Worm (Caenorhabditis elegans) whole organism, L2 larva: ENCODE measurements around the gene ZK380.2.

Experiments used
- C34F6.9 ChIP-seq: fragments of 150-350 bp; optimal IDR thresholded peaks from 2 replicates; lab custom pipeline; 2014; ENCODE audit warnings: missing biosample characterization, missing genetic modification characterization
- alr-1 ChIP-seq: fragments of 150-350 bp; optimal IDR thresholded peaks from 2 replicates; lab custom pipeline; 2014; ENCODE audit warnings: missing biosample characterization, missing genetic modification characterization
- egl-27 ChIP-seq: sonication (generic microtip); optimal IDR thresholded peaks from 3 replicates; lab custom pipeline; 2017; ENCODE audit warnings: missing biosample characterization, missing genetic modification reagents, missing genetic modification characterization
- elt-3 ChIP-seq: sonication (generic microtip); optimal IDR thresholded peaks from 2 replicates; lab custom pipeline; 2017; ENCODE audit warnings: missing biosample characterization, missing genetic modification characterization
- lin-13 ChIP-seq: fragments of 150-350 bp; optimal IDR thresholded peaks from 2 replicates; lab custom pipeline; 2014; ENCODE audit warnings: missing biosample characterization, missing genetic modification reagents, missing genetic modification characterization
- mab-5 ChIP-seq: fragments of 150-350 bp; optimal IDR thresholded peaks from 2 replicates; lab custom pipeline; 2014; ENCODE audit warnings: missing biosample characterization, missing genetic modification characterization
- nhr-10 ChIP-seq: sonication (generic microtip); optimal IDR thresholded peaks from 2 replicates; lab custom pipeline; 2017; ENCODE audit warnings: missing biosample characterization, missing genetic modification characterization
- nhr-25 ChIP-seq: fragments of 150-350 bp; sonication (generic microtip); optimal IDR thresholded peaks from 3 replicates; lab custom pipeline; 2014; ENCODE audit warnings: missing biosample characterization, missing genetic modification characterization
- nhr-77 ChIP-seq: fragments of 150-350 bp; optimal IDR thresholded peaks from 2 replicates; lab custom pipeline; 2014; ENCODE audit warnings: missing biosample characterization, missing genetic modification characterization
- sma-3 ChIP-seq: sonication (generic microtip); optimal IDR thresholded peaks from 2 replicates; lab custom pipeline; 2016; ENCODE audit warnings: missing genetic modification reagents, missing genetic modification characterization, missing compliant biosample characterization
- sma-9 ChIP-seq, 2 experiments: fragments of 150-350 bp in 1 of 2; sonication (generic microtip) in 1 of 2; optimal IDR thresholded peaks; 2 replicates each; lab custom pipeline; 2014 to 2016; ENCODE audit warnings: missing genetic modification characterization in 2 of 2, mild to moderate bottlenecking in 1 of 2, missing biosample characterization in 1 of 2, missing compliant biosample characterization in 1 of 2, missing genetic modification reagents in 1 of 2, moderate library complexity in 1 of 2
- snpc-4 ChIP-seq: fragments of 150-350 bp; optimal IDR thresholded peaks from 2 replicates; lab custom pipeline; 2014; ENCODE audit warnings: missing biosample characterization, missing genetic modification characterization

DNA sequence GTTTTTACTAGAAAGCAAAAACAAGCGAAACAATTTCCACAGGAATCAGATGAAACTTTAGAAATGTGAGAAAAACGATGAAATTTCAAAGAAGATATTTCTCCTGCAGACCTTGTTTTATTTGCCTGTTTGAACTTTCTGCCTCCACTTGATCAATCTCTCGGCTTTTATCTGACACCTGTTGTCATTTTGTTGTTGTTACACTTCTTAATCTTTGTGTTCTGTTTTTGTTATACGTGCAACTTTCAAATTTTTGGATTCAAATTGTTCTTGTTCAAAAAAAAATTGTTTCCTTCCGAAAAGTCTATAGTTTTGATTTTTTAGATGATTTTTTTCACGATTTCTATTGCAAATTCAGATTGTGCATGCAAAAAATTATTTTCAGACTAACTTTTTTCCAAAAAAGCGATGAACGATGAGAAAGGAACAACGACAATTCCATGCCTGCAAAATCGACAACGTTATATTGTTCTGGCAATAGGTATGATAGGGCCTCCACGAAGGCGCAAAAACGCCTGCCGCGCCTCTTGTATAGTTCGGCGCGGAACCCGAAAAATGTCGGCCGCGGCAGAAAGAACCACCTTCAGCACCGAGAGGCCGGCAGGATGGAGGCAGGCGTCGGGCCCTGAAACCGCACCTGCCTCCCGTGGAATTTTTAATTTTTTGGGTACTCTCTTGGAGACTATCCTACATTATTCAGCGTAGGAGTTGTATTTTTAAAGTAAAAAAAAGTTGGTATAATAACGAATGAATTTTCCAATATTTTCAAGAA lies 10.4 kb upstream of the ZK380.2 start, which contains the start of gene H11E01.2:
- TF ChIP-seq sma-3 (GFP tag; lab: Kevin White, UChicago) (no peak), snpc-4 (no peak), elt-3 (tag; lab: Kevin White, UChicago) (no peak), lin-13 (GFP tag; lab: Kevin White, UChicago) (no peak), sma-9 (GFP tag; optimal IDR thresholded peaks at IDR 0.05; lab: Kevin White, UChicago) (no peak), sma-9 (tag; optimal IDR thresholded peaks at IDR 0.05; lab: Kevin White, UChicago) (no peak), nhr-25 (tag; lab: Kevin White, UChicago) (no peak), nhr-10 (tag; lab: Kevin White, UChicago) (no peak), egl-27 (tag; lab: Kevin White, UChicago) (no peak), alr-1 (tag; lab: Kevin White, UChicago) (no peak), C34F6.9 (tag; lab: Kevin White, UChicago) (no peak), mab-5 (tag; lab: Kevin White, UChicago) (no peak), nhr-77 (tag; lab: Kevin White, UChicago) (no peak)
